Worm (Caenorhabditis elegans) whole organism, L4 larva: Measurements from ENCODE around the gene C56E10.3.

Source experiments
- ama-1 ChIP-seq: fragments of 150-350 bp; optimal IDR thresholded peaks from 2 replicates; lab custom pipeline; 2014; ENCODE audit warnings: inconsistent platforms, mixed read lengths
- ceh-44 ChIP-seq: fragments of 200-800 bp; sonication (Bioruptor generic); IDR thresholded peaks from 2 replicates; pipeline ENCODE4 v1.3.6; 2022; ENCODE audit warnings: missing genetic modification reagents, missing genetic modification characterization, missing compliant biosample characterization
- egl-27 ChIP-seq: sonication (generic microtip); optimal IDR thresholded peaks from 3 replicates; lab custom pipeline; 2017; ENCODE audit warnings: missing biosample characterization, missing genetic modification reagents, missing genetic modification characterization
- hlh-30 ChIP-seq: sonication (generic microtip); optimal IDR thresholded peaks from 2 replicates; lab custom pipeline; 2017; ENCODE audit warnings: antibody characterized with exemption, mild to moderate bottlenecking, missing genetic modification characterization, missing compliant biosample characterization; ENCODE audit not compliant: insufficient read depth
- mdt-29 ChIP-seq: fragments of 200-800 bp; sonication (Bioruptor generic); IDR thresholded peaks from 2 replicates; pipeline ENCODE4 v1.3.6; 2022; ENCODE audit warnings: missing genetic modification reagents, missing genetic modification characterization, missing compliant biosample characterization
- mxl-3 ChIP-seq: fragments of 200-800 bp; sonication (Bioruptor generic); optimal IDR thresholded peaks from 2 replicates; lab custom pipeline; 2018; ENCODE audit warnings: mild to moderate bottlenecking, missing genetic modification characterization, missing compliant biosample characterization
- nhr-6 ChIP-seq: fragments of 150-350 bp; optimal IDR thresholded peaks from 2 replicates; lab custom pipeline; 2014; ENCODE audit warnings: missing biosample characterization, missing genetic modification characterization
- nhr-76 ChIP-seq: fragments of 150-350 bp; optimal IDR thresholded peaks from 2 replicates; lab custom pipeline; 2014; ENCODE audit warnings: missing biosample characterization, missing genetic modification characterization
- nhr-77 ChIP-seq: fragments of 150-350 bp; optimal IDR thresholded peaks from 2 replicates; lab custom pipeline; 2014; ENCODE audit warnings: missing biosample characterization, missing genetic modification characterization
- unc-62 ChIP-seq, 3 experiments: fragments of 150-350 bp in 1 of 3; sonication (generic microtip); optimal IDR thresholded peaks in 2 of 3; peaks in 1 of 3; 1 replicate in 1 of 3; 2 replicates in 2 of 3; lab custom pipeline; 2014 to 2017; ENCODE audit warnings: missing biosample characterization in 3 of 3, missing genetic modification characterization in 3 of 3, missing genetic modification reagents in 3 of 3, missing genotype in 1 of 3
- zag-1 ChIP-seq: fragments of 150-350 bp; optimal IDR thresholded peaks from 2 replicates; lab custom pipeline; 2014; ENCODE audit warnings: missing biosample characterization, missing genetic modification characterization

DNA sequence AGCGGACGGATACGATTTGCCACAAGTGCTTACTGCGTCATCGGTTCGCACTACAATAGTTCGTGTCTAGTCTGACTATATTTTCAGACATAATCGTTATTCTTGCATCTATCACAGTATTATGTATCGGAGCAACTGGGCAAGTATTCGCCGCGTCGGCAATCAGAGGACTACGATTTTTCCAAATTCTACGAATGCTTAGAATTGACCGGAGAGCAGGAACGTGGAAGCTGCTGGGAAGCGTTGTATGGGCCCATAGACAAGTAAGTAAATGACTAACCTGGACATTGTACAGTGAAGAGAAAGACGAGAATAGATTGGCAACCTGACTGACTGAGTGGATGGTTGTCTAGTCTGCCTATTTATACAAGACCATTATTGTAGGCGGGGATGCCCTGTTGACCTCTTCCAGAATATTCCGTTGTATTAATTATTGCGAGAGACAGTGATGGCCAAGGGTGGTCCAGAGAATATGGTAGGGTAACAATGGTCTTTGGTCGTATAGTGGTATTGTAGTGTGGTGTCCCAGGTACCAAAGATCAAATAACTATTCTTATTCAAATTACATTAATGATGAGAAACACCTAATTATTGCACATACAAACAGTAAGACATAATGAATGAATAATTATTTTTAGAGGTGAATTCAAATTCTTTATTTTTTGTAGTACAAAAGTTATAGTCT lies 22.8 kb upstream of the C56E10.3 start, which contains the start of gene clec-266:
- TF ChIP-seq ceh-44 (GFP tag; lab: Robert Waterston, UW) (no peak), mdt-29 (GFP tag; lab: Robert Waterston, UW) (no peak), mxl-3 (GFP tag; lab: Kevin White, UChicago) (no peak), unc-62 (GFP tag; optimal IDR thresholded peaks at IDR 0.05 in 1 of 2; lab: Kevin White, UChicago) (peak in 1 of 2 experiments; percentile 53), unc-62 (tag; optimal IDR thresholded peaks at IDR 0.05; lab: Kevin White, UChicago) (no peak), nhr-77 (no peak), nhr-6 (tag; lab: Kevin White, UChicago) (no peak), egl-27 (no peak), hlh-30 (tag; lab: Kevin White, UChicago) (no peak), nhr-76 (tag; lab: Kevin White, UChicago) (no peak), zag-1 (no peak), ama-1 (lab: Kevin White, UChicago) (no peak)
